Worm (Caenorhabditis elegans): ENCODE data around the gene sma-1.
A peak's percentile ranks its signal among the peaks of the same experiment; 100 is the strongest.

sma-1 gene

ce11 chrV:11960831-11961190 lies 61.6 kb downstream of the sma-1 start:
- TF ChIP-seq hlh-30 (tag; optimal IDR thresholded peaks at IDR 0.05; ENCODE audit: insufficient read depth) (no peak), aha-1 (tag) (peak; percentile 53), nhr-102 (tag; optimal IDR thresholded peaks at IDR 0.05) (no peak)

- no peak for TF ChIP-seq nhr-42 (GFP tag; IDR thresholded peaks at IDR 0.05)
Measured at ce11 chrV:11964723-11965122, 65.5 kb downstream of the sma-1 start, which contains the start of gene F58H1.7. F58H1.7 (minus strand) TSS chrV:11964823.

Measured in whole organism, L4 larva.